Fruit fly (Drosophila melanogaster) whole organism, embryonic: ENCODE data around the gene fry.
A peak's percentile ranks its signal among the peaks of the same experiment; 100 is the strongest.

Experiments used
- Adf1 ChIP-seq: fragments of 200-800 bp; sonication (Bioruptor generic); IDR thresholded peaks from 2 replicates; pipeline ENCODE4 v1.3.6; 2022; ENCODE audit warnings: missing biosample characterization, missing genetic modification characterization
- B-H2 ChIP-seq: fragments of 200-800 bp; sonication (Bioruptor generic); optimal IDR thresholded peaks from 2 replicates; lab custom pipeline; 2018; ENCODE audit warnings: missing biosample characterization, mild to moderate bottlenecking, missing genetic modification characterization
- BEAF-32 ChIP-seq: fragments of 200-800 bp; sonication (Bioruptor generic); optimal IDR thresholded peaks from 3 replicates; lab custom pipeline; 2017; ENCODE audit warnings: missing biosample characterization, missing genetic modification characterization, mild to moderate bottlenecking, moderate library complexity, missing genetic modification reagents
- CG11695 ChIP-seq: fragments of 200-800 bp; sonication (Bioruptor generic); IDR thresholded peaks from 3 replicates; pipeline ENCODE4 v1.3.6; 2022; ENCODE audit warnings: missing biosample characterization, missing genetic modification characterization
- CG12071 ChIP-seq: fragments of 200-800 bp; sonication (Bioruptor generic); optimal IDR thresholded peaks from 3 replicates; lab custom pipeline; 2018; ENCODE audit warnings: missing biosample characterization, mild to moderate bottlenecking, missing genetic modification characterization
- CG12769 ChIP-seq: fragments of 200-800 bp; sonication (Bioruptor generic); optimal IDR thresholded peaks from 2 replicates; lab custom pipeline; 2019; ENCODE audit warnings: missing biosample characterization, mild to moderate bottlenecking, missing genetic modification characterization, moderate library complexity
- CG13287 ChIP-seq: fragments of 200-800 bp; sonication (Bioruptor generic); IDR thresholded peaks from 2 replicates; pipeline ENCODE4 v1.3.6; 2022; ENCODE audit warnings: missing biosample characterization, missing genetic modification characterization; ENCODE audit not compliant: partially characterized antibody
- CG13775 ChIP-seq: fragments of 200-800 bp; sonication (Bioruptor generic); optimal IDR thresholded peaks from 3 replicates; lab custom pipeline; 2017; ENCODE audit warnings: missing biosample characterization, mild to moderate bottlenecking, missing genetic modification characterization
- CG14710 ChIP-seq: fragments of 200-800 bp; sonication (Bioruptor generic); optimal IDR thresholded peaks from 3 replicates; lab custom pipeline; 2019; ENCODE audit warnings: missing biosample characterization, mild to moderate bottlenecking, missing genetic modification characterization, moderate library complexity
- CG15514 ChIP-seq: fragments of 200-800 bp; sonication (Bioruptor generic); optimal IDR thresholded peaks from 3 replicates; lab custom pipeline; 2017; ENCODE audit warnings: missing biosample characterization, missing genetic modification characterization, mild to moderate bottlenecking, moderate library complexity, missing genetic modification reagents
- CG15696 ChIP-seq: fragments of 200-800 bp; sonication (Bioruptor generic); optimal IDR thresholded peaks from 2 replicates; lab custom pipeline; 2019; ENCODE audit warnings: missing biosample characterization, mild to moderate bottlenecking, missing genetic modification characterization, moderate library complexity
- CG1647 ChIP-seq: fragments of 200-800 bp; sonication (Bioruptor generic); optimal IDR thresholded peaks from 3 replicates; lab custom pipeline; 2016; ENCODE audit warnings: missing biosample characterization, missing genetic modification characterization
- CG32532 ChIP-seq: fragments of 200-800 bp; sonication (Bioruptor generic); IDR thresholded peaks from 2 replicates; pipeline ENCODE4 v1.3.6; 2022; ENCODE audit warnings: missing biosample characterization, missing genetic modification characterization
- CG3995 ChIP-seq: fragments of 200-800 bp; sonication (Bioruptor generic); optimal IDR thresholded peaks from 3 replicates; lab custom pipeline; 2016; ENCODE audit warnings: missing biosample characterization, missing genetic modification characterization
- CG6813 ChIP-seq: fragments of 200-800 bp; sonication (Bioruptor generic); optimal IDR thresholded peaks from 2 replicates; lab custom pipeline; 2017; ENCODE audit warnings: missing biosample characterization, missing genetic modification characterization, mild to moderate bottlenecking, moderate library complexity, missing genetic modification reagents
- CG8290 ChIP-seq, 3 experiments: fragments of 200-800 bp; sonication (Bioruptor generic); optimal IDR thresholded peaks; 2 replicates each; lab custom pipeline; 2016 to 2019; ENCODE audit warnings: missing biosample characterization in 3 of 3, missing genetic modification characterization in 3 of 3, mild to moderate bottlenecking in 2 of 3, moderate library complexity in 1 of 3
- CG9932 ChIP-seq: fragments of 200-800 bp; sonication (Bioruptor generic); IDR thresholded peaks from 2 replicates; pipeline ENCODE4 v1.3.6; 2022; ENCODE audit warnings: missing biosample characterization, missing genetic modification characterization
- CHES-1-like ChIP-seq: fragments of 200-800 bp; sonication (Bioruptor generic); optimal IDR thresholded peaks from 2 replicates; lab custom pipeline; 2016; ENCODE audit warnings: missing biosample characterization, missing genetic modification characterization
- Dll ChIP-seq: fragments of 200-800 bp; sonication (Bioruptor generic); IDR thresholded peaks from 4 replicates; pipeline ENCODE4 v1.3.6; 2022; ENCODE audit warnings: missing biosample characterization, missing genetic modification characterization; ENCODE audit not compliant: partially characterized antibody
- Dref ChIP-seq: fragments of 200-800 bp; sonication (Bioruptor generic); IDR thresholded peaks from 2 replicates; pipeline ENCODE4 v1.3.6; 2022; ENCODE audit warnings: missing biosample characterization, missing genetic modification characterization
- Drgx ChIP-seq: fragments of 200-800 bp; sonication (Bioruptor generic); IDR thresholded peaks from 2 replicates; pipeline ENCODE4 v1.3.6; 2022; ENCODE audit warnings: missing biosample characterization, missing genetic modification characterization
- Neu2 ChIP-seq: fragments of 200-800 bp; sonication (Bioruptor generic); optimal IDR thresholded peaks from 3 replicates; lab custom pipeline; 2016; ENCODE audit warnings: missing biosample characterization, missing genetic modification characterization, borderline replicate concordance
- Trl ChIP-seq, 3 experiments: fragments of >200 bp in 2 of 3; fragments of 200-800 bp in 1 of 3; sonication (Bioruptor generic) in 1 of 3; optimal IDR thresholded peaks; 2 replicates in 1 of 3; 3 replicates in 2 of 3; lab custom pipeline; 2016 to 2017; ENCODE audit warnings: missing biosample characterization in 1 of 3, missing genetic modification characterization in 1 of 3
- Xbp1 ChIP-seq: fragments of 200-800 bp; sonication (Bioruptor generic); optimal IDR thresholded peaks from 3 replicates; lab custom pipeline; 2016; ENCODE audit warnings: missing biosample characterization, mild to moderate bottlenecking, missing genetic modification characterization
- YL-1 ChIP-seq: fragments of 200-800 bp; sonication (Bioruptor generic); optimal IDR thresholded peaks from 3 replicates; lab custom pipeline; 2017; ENCODE audit warnings: missing biosample characterization, mild to moderate bottlenecking, missing genetic modification characterization
- amos ChIP-seq: fragments of 200-800 bp; sonication (Bioruptor generic); IDR thresholded peaks from 2 replicates; pipeline ENCODE4 v1.3.6; 2022; ENCODE audit warnings: missing biosample characterization, missing genetic modification characterization; ENCODE audit not compliant: partially characterized antibody
- bcd ChIP-seq: fragments of 200-800 bp; sonication (Bioruptor generic); optimal IDR thresholded peaks from 2 replicates; lab custom pipeline; 2017; ENCODE audit warnings: missing biosample characterization, mild to moderate bottlenecking, missing genetic modification characterization
- bowl ChIP-seq: fragments of 200-800 bp; sonication (Bioruptor generic); IDR thresholded peaks from 2 replicates; pipeline ENCODE4 v1.3.6; 2022; ENCODE audit warnings: missing biosample characterization, missing genetic modification characterization
- cato ChIP-seq: fragments of 200-800 bp; sonication (Bioruptor generic); optimal IDR thresholded peaks from 2 replicates; lab custom pipeline; 2016; ENCODE audit warnings: missing biosample characterization, missing genetic modification characterization, borderline replicate concordance
- corto ChIP-seq: fragments of 200-800 bp; sonication (Bioruptor generic); optimal IDR thresholded peaks from 2 replicates; lab custom pipeline; 2016; ENCODE audit warnings: missing biosample characterization, mild to moderate bottlenecking, missing genetic modification characterization, moderate library complexity
- dimm ChIP-seq: fragments of 200-800 bp; sonication (Bioruptor generic); IDR thresholded peaks from 2 replicates; pipeline ENCODE4 v1.3.6; 2022; ENCODE audit warnings: missing biosample characterization, missing genetic modification characterization
- hbn ChIP-seq: fragments of 200-800 bp; sonication (Bioruptor generic); IDR thresholded peaks from 2 replicates; pipeline ENCODE4 v1.3.6; 2022; ENCODE audit warnings: missing biosample characterization, missing genetic modification characterization; ENCODE audit not compliant: partially characterized antibody
- insv ChIP-seq, 2 experiments: fragments of 200-800 bp; sonication (Bioruptor generic); optimal IDR thresholded peaks; 3 replicates each; lab custom pipeline; 2016 to 2018; ENCODE audit warnings: missing biosample characterization in 2 of 2, missing genetic modification characterization in 2 of 2
- lmd ChIP-seq: fragments of 200-800 bp; sonication (Bioruptor generic); IDR thresholded peaks from 2 replicates; pipeline ENCODE4 v1.3.6; 2022; ENCODE audit warnings: missing biosample characterization, missing genetic modification characterization
- lola ChIP-seq, 3 experiments: fragments of >200 bp in 2 of 3; fragments of 200-800 bp in 1 of 3; sonication (Bioruptor generic) in 1 of 3; optimal IDR thresholded peaks; 2 replicates each; lab custom pipeline; 2017 to 2019; ENCODE audit warnings: missing biosample characterization in 3 of 3, missing genetic modification characterization in 3 of 3, mild to moderate bottlenecking in 1 of 3, moderate library complexity in 1 of 3
- nom ChIP-seq: fragments of 200-800 bp; sonication (Bioruptor generic); optimal IDR thresholded peaks from 2 replicates; lab custom pipeline; 2017; ENCODE audit warnings: missing biosample characterization, missing genetic modification characterization, mild to moderate bottlenecking, moderate library complexity, missing genetic modification reagents
- phol ChIP-seq: fragments of 200-800 bp; sonication (Bioruptor generic); optimal IDR thresholded peaks from 3 replicates; lab custom pipeline; 2018; ENCODE audit warnings: missing biosample characterization, mild to moderate bottlenecking, missing genetic modification characterization, moderate library complexity
- pzg ChIP-seq: fragments of 200-800 bp; sonication (Bioruptor generic); optimal IDR thresholded peaks from 3 replicates; lab custom pipeline; 2018; ENCODE audit warnings: missing biosample characterization, mild to moderate bottlenecking, missing genetic modification characterization, moderate library complexity
- ranshi ChIP-seq: fragments of 200-800 bp; sonication (Bioruptor generic); IDR thresholded peaks from 2 replicates; pipeline ENCODE4 v1.3.6; 2022; ENCODE audit warnings: missing biosample characterization, missing genetic modification characterization
- scrt ChIP-seq: fragments of 200-800 bp; sonication (Bioruptor generic); optimal IDR thresholded peaks from 2 replicates; lab custom pipeline; 2018; ENCODE audit warnings: missing biosample characterization, mild to moderate bottlenecking, missing genetic modification characterization, moderate library complexity
- slbo ChIP-seq: fragments of 200-800 bp; sonication (Bioruptor generic); IDR thresholded peaks from 2 replicates; pipeline ENCODE4 v1.3.6; 2022; ENCODE audit warnings: missing biosample characterization, missing genetic modification characterization
- sqz ChIP-seq: fragments of 200-800 bp; sonication (Bioruptor generic); optimal IDR thresholded peaks from 3 replicates; lab custom pipeline; 2018; ENCODE audit warnings: missing biosample characterization, mild to moderate bottlenecking, missing genetic modification characterization
- vnd ChIP-seq: fragments of 200-800 bp; sonication (Bioruptor generic); IDR thresholded peaks from 3 replicates; pipeline ENCODE4 v1.3.6; 2022; ENCODE audit warnings: missing biosample characterization, missing genetic modification characterization; ENCODE audit not compliant: partially characterized antibody
- vvl ChIP-seq: fragments of 200-800 bp; sonication (Bioruptor generic); IDR thresholded peaks from 2 replicates; pipeline ENCODE4 v1.3.6; 2022; ENCODE audit warnings: missing biosample characterization, missing genetic modification characterization
- wdn ChIP-seq: fragments of 200-800 bp; sonication (Bioruptor generic); IDR thresholded peaks from 2 replicates; pipeline ENCODE4 v1.3.6; 2022; ENCODE audit warnings: missing biosample characterization, missing genetic modification characterization
- zen ChIP-seq: fragments of 200-800 bp; sonication (Bioruptor generic); optimal IDR thresholded peaks from 3 replicates; lab custom pipeline; 2018; ENCODE audit warnings: missing biosample characterization, mild to moderate bottlenecking, missing genetic modification characterization, moderate library complexity

fry gene

dm6 chr3L:9694169-9694866 lies 15.4 kb upstream of the fry start (continued):
- no peak for TF ChIP-seq CHES-1-like (GFP tag; lab: Kevin White, UChicago)
- 0 out of 2 replicates have a peak, but pooled peaks have one; percentile 11 for TF ChIP-seq wdn (GFP tag; lab: Robert Waterston, UW)
- TF ChIP-seq B-H2 (GFP tag; lab: Kevin White, UChicago): peak; percentile 17
- TF ChIP-seq amos (GFP tag; lab: Robert Waterston, UW): no peak; the same call in 1 of the 2 replicates
- peak; percentile 57; the same call in 1 of the 2 replicates for TF ChIP-seq CG32532
- TF ChIP-seq slbo: no peak
- TF ChIP-seq Adf1: peak; percentile 96
- TF ChIP-seq Neu2: no peak
- no peak for TF ChIP-seq pzg
- no peak for TF ChIP-seq zen (tag; lab: Kevin White, UChicago)
- no peak for TF ChIP-seq phol (tag; lab: Kevin White, UChicago)
- peak; percentile 9 for TF ChIP-seq bcd (GFP tag; lab: Kevin White, UChicago)
- TF ChIP-seq Dll (GFP tag; lab: Robert Waterston, UW): 0 out of 4 replicates have a peak, but pooled peaks have one; percentile 18
- TF ChIP-seq CG11695 (GFP tag; lab: Robert Waterston, UW): 0 out of 3 replicates have a peak, but pooled peaks have one; percentile 26
- no peak for TF ChIP-seq CG8290 (GFP tag; optimal IDR thresholded peaks at IDR 0.05; lab: Kevin White, UChicago)
- TF ChIP-seq CG8290 (tag; optimal IDR thresholded peaks at IDR 0.05; lab: Kevin White, UChicago): peak in 1 of 2 experiments; percentile 21
- TF ChIP-seq CG3995 (GFP tag; lab: Kevin White, UChicago): peak; percentile 13
- TF ChIP-seq CG14710 (tag; lab: Kevin White, UChicago): no peak
- no peak for TF ChIP-seq YL-1 (GFP tag; lab: Kevin White, UChicago)
- TF ChIP-seq CG13775 (GFP tag; lab: Kevin White, UChicago): no peak
- no peak for TF ChIP-seq Xbp1 (GFP tag; lab: Kevin White, UChicago)
- 0 out of 2 replicates have a peak, but pooled peaks have one; percentile 32 for TF ChIP-seq vvl (GFP tag; lab: Robert Waterston, UW)
- TF ChIP-seq lola (GFP tag; optimal IDR thresholded peaks at IDR 0.05; lab: Kevin White, UChicago): no peak
- no peak for TF ChIP-seq dimm
- no peak for TF ChIP-seq CG15696 (tag; lab: Kevin White, UChicago)
- TF ChIP-seq cato (GFP tag; lab: Kevin White, UChicago): no peak
- TF ChIP-seq ranshi: no peak
- TF ChIP-seq BEAF-32 (GFP tag; lab: Kevin White, UChicago): peak; percentile 12
- TF ChIP-seq hbn: peak; percentile 22; the same call in 1 of the 2 replicates
- TF ChIP-seq scrt (GFP tag; lab: Kevin White, UChicago): peak; percentile 6
- peak; percentile 8 for TF ChIP-seq nom (GFP tag; lab: Kevin White, UChicago)
- TF ChIP-seq CG15514 (GFP tag; lab: Kevin White, UChicago): peak; percentile 46
- peak; percentile 51 for TF ChIP-seq Dref (GFP tag; lab: Robert Waterston, UW)
- peak; percentile 14 for TF ChIP-seq CG12071 (GFP tag; lab: Kevin White, UChicago)
- TF ChIP-seq corto (GFP tag; lab: Kevin White, UChicago): peak; percentile 29
- TF ChIP-seq Drgx (GFP tag; lab: Robert Waterston, UW): peak; percentile 37; the same call in 1 of the 2 replicates
- TF ChIP-seq CG1647: no peak
- peak; percentile 73 for TF ChIP-seq CG12769
- TF ChIP-seq insv (GFP tag; optimal IDR thresholded peaks at IDR 0.05; lab: Kevin White, UChicago): no peak
- TF ChIP-seq vnd: no peak
- TF ChIP-seq Trl (optimal IDR thresholded peaks at IDR 0.05; lab: Kevin White, UChicago): peak; percentile 91 to 98
- no peak for TF ChIP-seq Trl (GFP tag; optimal IDR thresholded peaks at IDR 0.05; lab: Kevin White, UChicago)
- TF ChIP-seq lmd (GFP tag; lab: Robert Waterston, UW): no peak
- TF ChIP-seq sqz (GFP tag; lab: Kevin White, UChicago): peak; percentile 49
- TF ChIP-seq bowl (GFP tag; lab: Robert Waterston, UW): no peak
- TF ChIP-seq CG6813 (GFP tag; lab: Kevin White, UChicago): peak; percentile 13
- 0 out of 2 replicates have a peak, but pooled peaks have one; percentile 11 for TF ChIP-seq CG9932
- peak; percentile 49; the same call in 1 of the 2 replicates for TF ChIP-seq CG13287 (GFP tag; lab: Robert Waterston, UW)
